Fruit fly (Drosophila melanogaster) whole organism, embryonic: ENCODE measurements around the gene CG17329.

Experiments
- Atf6 ChIP-seq: fragments of 200-800 bp; sonication (Bioruptor generic); IDR thresholded peaks from 2 replicates; pipeline ENCODE4 v1.3.6; 2022; ENCODE audit warnings: missing biosample characterization, missing genetic modification characterization
- Blimp-1 ChIP-seq: fragments of 200-800 bp; sonication (Bioruptor generic); optimal IDR thresholded peaks from 3 replicates; lab custom pipeline; 2018; ENCODE audit warnings: missing biosample characterization, missing genetic modification characterization, mild to moderate bottlenecking, moderate library complexity, missing genetic modification reagents
- CG11398 ChIP-seq: fragments of 200-800 bp; sonication (Bioruptor generic); optimal IDR thresholded peaks from 2 replicates; lab custom pipeline; 2016; ENCODE audit warnings: missing biosample characterization, missing genetic modification characterization
- CG12659 ChIP-seq: fragments of 200-800 bp; sonication (Bioruptor generic); optimal IDR thresholded peaks from 3 replicates; lab custom pipeline; 2017; ENCODE audit warnings: mild to moderate bottlenecking, missing biosample characterization, missing genetic modification reagents, missing genetic modification characterization
- CG15269 ChIP-seq: fragments of 200-800 bp; sonication (Bioruptor generic); optimal IDR thresholded peaks from 2 replicates; lab custom pipeline; 2018; ENCODE audit warnings: missing biosample characterization, mild to moderate bottlenecking, missing genetic modification characterization, moderate library complexity
- CG1529 ChIP-seq: fragments of 200-800 bp; sonication (Bioruptor generic); optimal IDR thresholded peaks from 3 replicates; lab custom pipeline; 2018; ENCODE audit warnings: missing biosample characterization, missing genetic modification characterization
- CG15514 ChIP-seq: fragments of 200-800 bp; sonication (Bioruptor generic); optimal IDR thresholded peaks from 3 replicates; lab custom pipeline; 2017; ENCODE audit warnings: missing biosample characterization, missing genetic modification characterization, mild to moderate bottlenecking, moderate library complexity, missing genetic modification reagents
- CG16863 ChIP-seq: fragments of 200-800 bp; sonication (Bioruptor generic); optimal IDR thresholded peaks from 3 replicates; lab custom pipeline; 2016; ENCODE audit warnings: missing biosample characterization, missing genetic modification characterization
- CG17361 ChIP-seq: fragments of 200-800 bp; sonication (Bioruptor generic); IDR thresholded peaks from 3 replicates; pipeline ENCODE4 v1.3.6; 2022; ENCODE audit warnings: missing biosample characterization, missing genetic modification characterization
- CG17385 ChIP-seq: fragments of 200-800 bp; sonication (Bioruptor generic); optimal IDR thresholded peaks from 3 replicates; lab custom pipeline; 2018; ENCODE audit warnings: missing biosample characterization, mild to moderate bottlenecking, missing genetic modification characterization
- CG17568 ChIP-seq: fragments of 200-800 bp; sonication (Bioruptor generic); optimal IDR thresholded peaks from 2 replicates; lab custom pipeline; 2018; ENCODE audit warnings: missing biosample characterization, mild to moderate bottlenecking, missing genetic modification characterization, moderate library complexity
- CG18262 ChIP-seq: fragments of 200-800 bp; optimal IDR thresholded peaks from 3 replicates; lab custom pipeline; 2019; ENCODE audit warnings: missing biosample characterization, mild to moderate bottlenecking, missing genetic modification characterization, moderate library complexity
- CG18619 ChIP-seq: fragments of 200-800 bp; sonication (Bioruptor generic); optimal IDR thresholded peaks from 3 replicates; lab custom pipeline; 2017; ENCODE audit warnings: missing biosample characterization, mild to moderate bottlenecking, missing genetic modification characterization
- CG2202 ChIP-seq: fragments of 200-800 bp; sonication (Bioruptor generic); optimal IDR thresholded peaks from 2 replicates; lab custom pipeline; 2018; ENCODE audit warnings: missing biosample characterization, mild to moderate bottlenecking, missing genetic modification characterization
- CG30403 ChIP-seq: fragments of 200-800 bp; sonication (Bioruptor generic); optimal IDR thresholded peaks from 3 replicates; lab custom pipeline; 2016; ENCODE audit warnings: missing biosample characterization, missing genetic modification characterization
- CG32767 ChIP-seq: fragments of 200-800 bp; sonication (Bioruptor generic); IDR thresholded peaks from 2 replicates; pipeline ENCODE4 v1.3.6; 2022; ENCODE audit warnings: missing biosample characterization, missing genetic modification characterization
- CG33557 ChIP-seq: fragments of 200-800 bp; sonication (Bioruptor generic); optimal IDR thresholded peaks from 2 replicates; lab custom pipeline; 2019; ENCODE audit warnings: missing biosample characterization, mild to moderate bottlenecking, missing genetic modification characterization, moderate library complexity
- CG3995 ChIP-seq: fragments of 200-800 bp; sonication (Bioruptor generic); optimal IDR thresholded peaks from 3 replicates; lab custom pipeline; 2016; ENCODE audit warnings: missing biosample characterization, missing genetic modification characterization
- CG4328 ChIP-seq: fragments of 200-800 bp; sonication (Bioruptor generic); optimal IDR thresholded peaks from 3 replicates; lab custom pipeline; 2017; ENCODE audit warnings: missing biosample characterization, missing genetic modification reagents, missing genetic modification characterization
- CG4424 ChIP-seq: fragments of 200-800 bp; sonication (Bioruptor generic); optimal IDR thresholded peaks from 3 replicates; lab custom pipeline; 2016; ENCODE audit warnings: missing biosample characterization, missing genetic modification characterization
- CG4617 ChIP-seq: fragments of 200-800 bp; sonication (Bioruptor generic); optimal IDR thresholded peaks from 3 replicates; lab custom pipeline; 2016; ENCODE audit warnings: missing biosample characterization, missing genetic modification characterization, borderline replicate concordance
- CG4707 ChIP-seq: fragments of 200-800 bp; sonication (Bioruptor generic); optimal IDR thresholded peaks from 2 replicates; lab custom pipeline; 2018; ENCODE audit warnings: missing biosample characterization, mild to moderate bottlenecking, missing genetic modification characterization, moderate library complexity
- CG5953 ChIP-seq: fragments of 200-800 bp; sonication (Bioruptor generic); IDR thresholded peaks from 2 replicates; pipeline ENCODE4 v1.3.6; 2022; ENCODE audit warnings: missing biosample characterization, missing genetic modification characterization
- CG7372 ChIP-seq: fragments of 200-800 bp; sonication (Bioruptor generic); IDR thresholded peaks from 2 replicates; pipeline ENCODE4 v1.3.6; 2022; ENCODE audit warnings: missing biosample characterization, missing genetic modification characterization
- CG8388 ChIP-seq: fragments of 200-800 bp; sonication (Bioruptor generic); optimal IDR thresholded peaks from 2 replicates; lab custom pipeline; 2019; ENCODE audit warnings: missing biosample characterization, mild to moderate bottlenecking, missing genetic modification characterization, moderate library complexity
- CG9215 ChIP-seq: fragments of 200-800 bp; sonication (Bioruptor generic); IDR thresholded peaks from 2 replicates; pipeline ENCODE4 v1.3.6; 2022; ENCODE audit warnings: missing biosample characterization, missing genetic modification characterization
- D19B ChIP-seq: fragments of 200-800 bp; sonication (Bioruptor generic); optimal IDR thresholded peaks from 2 replicates; lab custom pipeline; 2017; ENCODE audit warnings: missing biosample characterization, mild to moderate bottlenecking, missing genetic modification characterization
- H2.0 ChIP-seq: fragments of 200-800 bp; sonication (Bioruptor generic); IDR thresholded peaks from 2 replicates; pipeline ENCODE4 v1.3.6; 2022; ENCODE audit warnings: missing biosample characterization, missing genetic modification characterization
- Lim3 ChIP-seq: fragments of 200-800 bp; sonication (Bioruptor generic); IDR thresholded peaks from 2 replicates; pipeline ENCODE4 v1.3.6; 2022; ENCODE audit warnings: missing biosample characterization, missing genetic modification characterization
- Lpt ChIP-seq: fragments of >200 bp; optimal IDR thresholded peaks from 2 replicates; lab custom pipeline; 2018; ENCODE audit warnings: missing biosample characterization, missing genetic modification characterization
- Opbp ChIP-seq: fragments of 200-800 bp; sonication (Bioruptor generic); IDR thresholded peaks from 3 replicates; pipeline ENCODE4 v1.3.6; 2022; ENCODE audit warnings: missing biosample characterization, missing genetic modification characterization; ENCODE audit not compliant: partially characterized antibody
- Sry-δ ChIP-seq: fragments of 200-800 bp; sonication (Bioruptor generic); optimal IDR thresholded peaks from 2 replicates; lab custom pipeline; 2016; ENCODE audit warnings: missing biosample characterization, missing genetic modification characterization
- ato ChIP-seq: fragments of 200-800 bp; sonication (Bioruptor generic); IDR thresholded peaks from 2 replicates; pipeline ENCODE4 v1.3.6; 2022; ENCODE audit warnings: missing biosample characterization, missing genetic modification characterization; ENCODE audit not compliant: partially characterized antibody
- bbx ChIP-seq: fragments of 200-800 bp; sonication (Bioruptor generic); IDR thresholded peaks from 2 replicates; pipeline ENCODE4 v1.3.6; 2022; ENCODE audit warnings: missing biosample characterization, missing genetic modification characterization; ENCODE audit not compliant: partially characterized antibody
- chinmo ChIP-seq: fragments of 200-800 bp; sonication (Bioruptor generic); IDR thresholded peaks from 4 replicates; pipeline ENCODE4 v1.3.6; 2022; ENCODE audit warnings: missing biosample characterization, missing genetic modification characterization; ENCODE audit not compliant: partially characterized antibody
- dan ChIP-seq: fragments of 200-800 bp; sonication (Bioruptor generic); IDR thresholded peaks from 2 replicates; pipeline ENCODE4 v1.3.6; 2022; ENCODE audit warnings: missing biosample characterization, missing genetic modification characterization
- dimm ChIP-seq: fragments of 200-800 bp; sonication (Bioruptor generic); IDR thresholded peaks from 2 replicates; pipeline ENCODE4 v1.3.6; 2022; ENCODE audit warnings: missing biosample characterization, missing genetic modification characterization
- gcm2 ChIP-seq: fragments of 200-800 bp; sonication (Bioruptor generic); optimal IDR thresholded peaks from 2 replicates; lab custom pipeline; 2016; ENCODE audit warnings: missing biosample characterization, missing genetic modification characterization
- her ChIP-seq: fragments of 200-800 bp; sonication (Bioruptor generic); optimal IDR thresholded peaks from 2 replicates; lab custom pipeline; 2016; ENCODE audit warnings: missing biosample characterization, missing genetic modification characterization
- jumu ChIP-seq: fragments of 200-800 bp; sonication (Bioruptor generic); optimal IDR thresholded peaks from 3 replicates; lab custom pipeline; 2016; ENCODE audit warnings: missing biosample characterization, missing genetic modification characterization
- kay ChIP-seq: fragments of 200-800 bp; sonication (Bioruptor generic); optimal IDR thresholded peaks from 2 replicates; lab custom pipeline; 2016; ENCODE audit warnings: missing biosample characterization, missing genetic modification characterization
- lbe ChIP-seq: fragments of 200-800 bp; sonication (Bioruptor generic); optimal IDR thresholded peaks from 2 replicates; lab custom pipeline; 2016; ENCODE audit warnings: missing biosample characterization, mild to moderate bottlenecking, missing genetic modification characterization
- pb ChIP-seq: fragments of 200-800 bp; sonication (Bioruptor generic); optimal IDR thresholded peaks from 3 replicates; lab custom pipeline; 2016; ENCODE audit warnings: missing biosample characterization, missing genetic modification characterization
- pho ChIP-seq: fragments of 200-800 bp; sonication (Bioruptor generic); optimal IDR thresholded peaks from 2 replicates; lab custom pipeline; 2016; ENCODE audit warnings: missing biosample characterization, missing genetic modification characterization
- slou ChIP-seq: fragments of 200-800 bp; sonication (Bioruptor generic); optimal IDR thresholded peaks from 3 replicates; lab custom pipeline; 2016; ENCODE audit warnings: missing biosample characterization, missing genetic modification characterization
- stc ChIP-seq: fragments of 200-800 bp; sonication (Bioruptor generic); IDR thresholded peaks from 2 replicates; pipeline ENCODE4 v1.3.6; 2022; ENCODE audit warnings: missing biosample characterization, missing genetic modification characterization
- toy ChIP-seq: fragments of 200-800 bp; sonication (Bioruptor generic); IDR thresholded peaks from 2 replicates; pipeline ENCODE4 v1.3.6; 2022; ENCODE audit warnings: missing biosample characterization, missing genetic modification characterization
- wek ChIP-seq: fragments of 200-800 bp; sonication (Bioruptor generic); optimal IDR thresholded peaks from 3 replicates; lab custom pipeline; 2018; ENCODE audit warnings: missing biosample characterization, mild to moderate bottlenecking, missing genetic modification characterization, moderate library complexity
- zen2 ChIP-seq: fragments of 200-800 bp; sonication (Bioruptor generic); IDR thresholded peaks from 3 replicates; pipeline ENCODE4 v1.3.6; 2022; ENCODE audit warnings: missing biosample characterization, missing genetic modification characterization; ENCODE audit not compliant: partially characterized antibody

The CG17329 gene

DNA sequence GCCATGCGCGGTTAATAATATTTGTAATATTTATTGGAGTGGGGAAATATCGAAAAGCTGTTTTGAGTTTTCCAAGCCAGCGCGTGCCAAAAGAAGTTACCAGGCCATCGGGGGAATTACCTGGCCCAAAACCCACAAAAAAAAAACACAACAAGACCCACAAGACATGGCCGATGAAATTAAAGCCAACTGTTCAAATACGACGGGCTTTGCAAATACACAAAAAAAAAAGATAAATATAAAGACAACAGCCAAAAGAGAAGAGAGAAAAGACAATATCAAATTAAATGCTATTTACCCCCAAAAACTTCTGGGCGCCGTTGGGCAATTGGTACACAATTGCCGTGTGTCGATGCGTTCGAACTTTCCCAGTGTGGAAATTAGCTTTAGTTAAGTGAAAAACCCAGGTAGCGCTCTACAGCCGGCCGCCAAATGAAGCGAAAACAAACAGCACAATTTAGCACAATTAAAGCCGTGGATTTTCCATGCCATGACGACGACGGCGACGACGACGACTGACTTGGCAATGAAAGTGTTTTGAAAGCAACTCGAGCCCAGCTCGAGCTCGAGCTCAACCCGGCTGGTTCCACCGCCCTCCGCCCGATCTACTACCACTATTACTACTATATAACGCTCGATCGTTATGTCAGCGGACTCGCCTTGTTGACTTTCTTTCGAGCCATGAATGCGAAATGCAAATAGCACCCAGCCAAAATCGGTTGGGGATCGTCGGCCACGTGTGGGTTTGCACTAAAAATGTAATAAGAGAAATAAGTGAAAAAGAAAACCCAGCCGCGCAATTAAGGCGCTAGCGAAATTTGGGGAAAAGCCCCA, 26.9 kb downstream of the CG17329 start:
- TF ChIP-seq kay (GFP tag; lab: Kevin White, UChicago) (no peak), toy (GFP tag; lab: Robert Waterston, UW) (no peak), bbx (GFP tag; lab: Robert Waterston, UW) (no peak), CG16863 (GFP tag; lab: Kevin White, UChicago) (no peak), CG1529 (GFP tag; lab: Kevin White, UChicago) (peak; percentile 41), CG17361 (GFP tag; lab: Robert Waterston, UW) (no peak), dan (GFP tag; lab: Robert Waterston, UW) (no peak), CG3995 (no peak), CG18262 (tag; lab: Kevin White, UChicago) (no peak), Sry-δ (no peak), CG15269 (tag; lab: Kevin White, UChicago) (peak; percentile 43), CG5953 (GFP tag; lab: Robert Waterston, UW) (peak; percentile 73), CG4328 (peak; percentile 40), CG17568 (GFP tag; lab: Kevin White, UChicago) (peak; percentile 67), CG18619 (GFP tag; lab: Kevin White, UChicago) (peak; percentile 40), CG2202 (tag; lab: Kevin White, UChicago) (no peak), CG4424 (GFP tag; lab: Kevin White, UChicago) (no peak), dimm (GFP tag; lab: Robert Waterston, UW) (no peak), stc (GFP tag; lab: Robert Waterston, UW) (peak; percentile 43; the same call in 1 of the 2 replicates), gcm2 (no peak), CG7372 (GFP tag; lab: Robert Waterston, UW) (no peak), CG4617 (GFP tag; lab: Kevin White, UChicago) (no peak), CG4707 (GFP tag; lab: Kevin White, UChicago) (peak; percentile 54), CG11398 (GFP tag; lab: Kevin White, UChicago) (peak; percentile 47), CG32767 (GFP tag; lab: Robert Waterston, UW) (0 out of 2 replicates have a peak, but pooled peaks have one; percentile 12), H2.0 (GFP tag; lab: Robert Waterston, UW) (no peak), Atf6 (peak; percentile 71), CG30403 (GFP tag; lab: Kevin White, UChicago) (no peak), ato (GFP tag; lab: Robert Waterston, UW) (no peak), CG9215 (GFP tag; lab: Robert Waterston, UW) (no peak), her (GFP tag; lab: Kevin White, UChicago) (peak; percentile 34), jumu (no peak), CG17385 (GFP tag; lab: Kevin White, UChicago) (peak; percentile 34), lbe (GFP tag; lab: Kevin White, UChicago) (no peak), CG12659 (GFP tag; lab: Kevin White, UChicago) (peak; percentile 51), Lim3 (GFP tag; lab: Robert Waterston, UW) (no peak), Blimp-1 (GFP tag; lab: Kevin White, UChicago) (no peak), pho (GFP tag; lab: Kevin White, UChicago) (peak; percentile 39), D19B (GFP tag; lab: Kevin White, UChicago) (no peak), CG33557 (GFP tag; lab: Kevin White, UChicago) (no peak), Lpt (GFP tag; lab: Kevin White, UChicago) (no peak), wek (GFP tag; lab: Kevin White, UChicago) (peak; percentile 72), CG15514 (GFP tag; lab: Kevin White, UChicago) (peak; percentile 13), slou (GFP tag; lab: Kevin White, UChicago) (no peak), CG8388 (GFP tag; lab: Kevin White, UChicago) (no peak), Opbp (GFP tag; lab: Robert Waterston, UW) (no peak), zen2 (GFP tag; lab: Robert Waterston, UW) (no peak), pb (GFP tag; lab: Kevin White, UChicago) (no peak), chinmo (GFP tag; lab: Robert Waterston, UW) (no peak)
